Fruit fly (Drosophila melanogaster): ENCODE measurements around the gene JTBR.

Gene JTBR

dm6 chr3L:1818834-1819233 lies 16.2 kb upstream of the JTBR start (continued):
- TF ChIP-seq CG12769 (tag; optimal IDR thresholded peaks at IDR 0.05) (peak; percentile 53), mirr (GFP tag; optimal IDR thresholded peaks at IDR 0.05) (peak; percentile 20), oc (tag; optimal IDR thresholded peaks at IDR 0.05) (peak; percentile 89), HmgD (GFP tag; optimal IDR thresholded peaks at IDR 0.05) (no peak), Eip74EF (GFP tag; optimal IDR thresholded peaks at IDR 0.05) (peak in 1 of 2 experiments; percentile 98), gro (GFP tag; optimal IDR thresholded peaks at IDR 0.05) (no peak), CG10565 (GFP tag; optimal IDR thresholded peaks at IDR 0.05) (no peak), tll (GFP tag; optimal IDR thresholded peaks at IDR 0.05) (no peak), sd (tag; optimal IDR thresholded peaks at IDR 0.05) (peak; percentile 60), kni (GFP tag; optimal IDR thresholded peaks at IDR 0.05) (peak; percentile 48), pros (GFP tag; optimal IDR thresholded peaks at IDR 0.05) (peak; percentile 5)

DNA sequence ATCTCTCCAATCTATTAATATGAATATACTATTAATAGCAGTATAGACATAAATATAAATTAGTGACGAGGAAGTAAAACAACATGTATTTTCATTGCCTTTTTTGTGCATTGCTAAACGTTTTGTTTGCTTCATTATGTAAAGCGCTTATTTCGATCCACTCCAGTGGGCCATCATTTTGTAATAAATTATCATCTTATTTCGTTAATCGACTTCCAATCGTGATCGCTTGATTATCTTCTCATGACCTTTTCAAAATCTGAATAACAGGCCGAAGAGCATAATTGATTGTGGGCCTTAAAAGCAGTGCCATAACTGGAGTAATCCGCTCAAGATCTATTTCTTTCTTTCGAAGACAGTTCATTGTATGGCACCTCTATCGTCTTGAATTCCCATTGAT lies 14.7 kb upstream of the JTBR start:
- TF ChIP-seq BEAF-32 (GFP tag; optimal IDR thresholded peaks at IDR 0.05): no peak
- TF ChIP-seq CG7745 (tag; optimal IDR thresholded peaks at IDR 0.05): no peak
- TF ChIP-seq Eip74EF (GFP tag; optimal IDR thresholded peaks at IDR 0.05): peak in 1 of 2 experiments; percentile 44
- TF ChIP-seq pros (GFP tag; optimal IDR thresholded peaks at IDR 0.05): no peak
- peak; percentile 72; the same call in 1 of the 2 replicates for TF ChIP-seq Awh (GFP tag; IDR thresholded peaks at IDR 0.05)
- TF ChIP-seq Dek (tag; optimal IDR thresholded peaks at IDR 0.05): no peak
- TF ChIP-seq oc (tag; optimal IDR thresholded peaks at IDR 0.05): peak; percentile 57
- no peak for TF ChIP-seq CG9876 (GFP tag; optimal IDR thresholded peaks at IDR 0.05)
- TF ChIP-seq vvl (GFP tag; IDR thresholded peaks at IDR 0.05): peak; percentile 18; the same call in 1 of the 2 replicates

dm6 chr3L:1816614-1817013 lies 14.0 kb upstream of the JTBR start:
- TF ChIP-seq yki (optimal IDR thresholded peaks at IDR 0.05) (no peak), vnd (GFP tag; IDR thresholded peaks at IDR 0.05; ENCODE audit: partially characterized antibody) (no peak), Dref (GFP tag; IDR thresholded peaks at IDR 0.05) (no peak), CG12769 (tag; optimal IDR thresholded peaks at IDR 0.05) (peak; percentile 26), CG10462 (GFP tag; optimal IDR thresholded peaks at IDR 0.05) (no peak), Hr3 (GFP tag; optimal IDR thresholded peaks at IDR 0.05) (no peak), rib (GFP tag; IDR thresholded peaks at IDR 0.05) (no peak), D19A (tag; optimal IDR thresholded peaks at IDR 0.05) (no peak), ken (GFP tag; IDR thresholded peaks at IDR 0.05) (no peak), Doc2 (GFP tag; IDR thresholded peaks at IDR 0.05) (no peak), Fer1 (GFP tag; optimal IDR thresholded peaks at IDR 0.05) (no peak), CG1233 (GFP tag; optimal IDR thresholded peaks at IDR 0.05) (no peak), CG11695 (GFP tag; IDR thresholded peaks at IDR 0.05) (no peak), nerfin-1 (tag; optimal IDR thresholded peaks at IDR 0.05) (no peak), Fer2 (tag; optimal IDR thresholded peaks at IDR 0.05) (no peak), CG32532 (GFP tag; IDR thresholded peaks at IDR 0.05) (no peak), CG10543 (GFP tag; optimal IDR thresholded peaks at IDR 0.05) (no peak), bowl (GFP tag; IDR thresholded peaks at IDR 0.05) (no peak), CG14860 (GFP tag; IDR thresholded peaks at IDR 0.05; ENCODE audit: partially characterized antibody) (no peak), eyg (GFP tag; optimal IDR thresholded peaks at IDR 0.05) (no peak), Lpt (GFP tag; optimal IDR thresholded peaks at IDR 0.05) (no peak), Mad (GFP tag; optimal IDR thresholded peaks at IDR 0.05) (no peak), Ets97D (GFP tag; optimal IDR thresholded peaks at IDR 0.05) (no peak), pho (GFP tag; optimal IDR thresholded peaks at IDR 0.05) (no peak), chinmo (GFP tag; IDR thresholded peaks at IDR 0.05; ENCODE audit: partially characterized antibody) (peak; percentile 82; the same call in 3 of the 4 replicates), CG1792 (GFP tag; optimal IDR thresholded peaks at IDR 0.05) (no peak), ap (GFP tag; IDR thresholded peaks at IDR 0.05) (no peak), dmrt11E (tag; optimal IDR thresholded peaks at IDR 0.05) (no peak), lov (optimal IDR thresholded peaks at IDR 0.05) (no peak), lov (GFP tag; IDR thresholded peaks at IDR 0.05) (no peak), ato (GFP tag; IDR thresholded peaks at IDR 0.05; ENCODE audit: partially characterized antibody) (no peak), CG7556 (GFP tag; optimal IDR thresholded peaks at IDR 0.05) (no peak)
